Worm (Caenorhabditis elegans): ENCODE results near the gene mec-12.

Gene mec-12

DNA sequence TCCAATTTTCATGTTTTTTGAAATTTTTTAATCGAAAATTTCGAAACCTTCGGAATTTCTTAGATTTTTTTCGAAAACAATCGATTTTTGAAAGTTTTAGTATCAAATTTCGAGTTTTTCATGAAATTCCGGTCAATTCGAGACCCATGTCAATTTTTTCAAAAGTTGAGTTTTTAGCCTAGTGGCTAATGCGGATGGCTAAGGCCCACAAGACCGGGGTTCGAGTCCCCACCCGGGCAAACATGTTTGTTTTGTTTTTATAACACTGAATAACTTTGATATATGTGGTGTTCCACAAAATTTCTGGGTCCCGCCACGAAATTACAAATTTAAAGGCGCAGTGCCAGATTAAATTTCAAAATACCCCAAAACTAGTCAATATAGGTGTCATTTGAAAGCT, 39.6 kb downstream of the mec-12 start:
- no peak for TF ChIP-seq ets-7 (tag; optimal IDR thresholded peaks at IDR 0.05)
- no peak for TF ChIP-seq tbx-11 (GFP tag; IDR thresholded peaks at IDR 0.05)
- TF ChIP-seq tra-4 (tag; optimal IDR thresholded peaks at IDR 0.05), result no peak
- no peak for TF ChIP-seq sea-1 (GFP tag; conservative IDR thresholded peaks at IDR 0.05)
- no peak for TF ChIP-seq ama-1 (optimal IDR thresholded peaks at IDR 0.05)
- TF ChIP-seq tbx-37 (GFP tag; conservative IDR thresholded peaks at IDR 0.05), result no peak
- no peak for TF ChIP-seq scrt-1 (GFP tag; IDR thresholded peaks at IDR 0.05)
- TF ChIP-seq hmg-4 (GFP tag; optimal IDR thresholded peaks at IDR 0.05), result no peak
- TF ChIP-seq B0310.2 (tag; optimal IDR thresholded peaks at IDR 0.05), result no peak
- TF ChIP-seq flt-1 (GFP tag; IDR thresholded peaks at IDR 0.05), result no peak
- no peak for TF ChIP-seq ceh-13 (GFP tag; optimal IDR thresholded peaks at IDR 0.05)

ce11 chrIII:3096091-3096490, 42.9 kb downstream of the mec-12 start:
- TF ChIP-seq pes-1 (GFP tag; IDR thresholded peaks at IDR 0.05) (no peak), B0310.2 (tag; optimal IDR thresholded peaks at IDR 0.05) (no peak)

- TF ChIP-seq hmg-4 (GFP tag; optimal IDR thresholded peaks at IDR 0.05) (no peak), pes-1 (GFP tag; IDR thresholded peaks at IDR 0.05) (no peak), hmbx-1 (tag; optimal IDR thresholded peaks at IDR 0.05) (no peak), ets-7 (tag; optimal IDR thresholded peaks at IDR 0.05) (no peak), ceh-13 (GFP tag; optimal IDR thresholded peaks at IDR 0.05) (no peak), tra-4 (tag; optimal IDR thresholded peaks at IDR 0.05) (no peak), tbx-11 (GFP tag; IDR thresholded peaks at IDR 0.05) (no peak), sea-1 (GFP tag; conservative IDR thresholded peaks at IDR 0.05) (no peak), ama-1 (optimal IDR thresholded peaks at IDR 0.05) (no peak), F13C5.2 (tag; optimal IDR thresholded peaks at IDR 0.05) (no peak), scrt-1 (GFP tag; IDR thresholded peaks at IDR 0.05) (no peak), hnd-1 (tag; optimal IDR thresholded peaks at IDR 0.05) (no peak), B0310.2 (tag; optimal IDR thresholded peaks at IDR 0.05) (no peak), tbx-37 (GFP tag; conservative IDR thresholded peaks at IDR 0.05) (no peak), flt-1 (GFP tag; IDR thresholded peaks at IDR 0.05) (no peak), aly-1 (tag; optimal IDR thresholded peaks at IDR 0.05) (no peak), ceh-36 (tag; optimal IDR thresholded peaks at IDR 0.05) (no peak)
These were observed 44.3 kb downstream of the mec-12 start for ce11 chrIII:3094694-3095093.

DNA sequence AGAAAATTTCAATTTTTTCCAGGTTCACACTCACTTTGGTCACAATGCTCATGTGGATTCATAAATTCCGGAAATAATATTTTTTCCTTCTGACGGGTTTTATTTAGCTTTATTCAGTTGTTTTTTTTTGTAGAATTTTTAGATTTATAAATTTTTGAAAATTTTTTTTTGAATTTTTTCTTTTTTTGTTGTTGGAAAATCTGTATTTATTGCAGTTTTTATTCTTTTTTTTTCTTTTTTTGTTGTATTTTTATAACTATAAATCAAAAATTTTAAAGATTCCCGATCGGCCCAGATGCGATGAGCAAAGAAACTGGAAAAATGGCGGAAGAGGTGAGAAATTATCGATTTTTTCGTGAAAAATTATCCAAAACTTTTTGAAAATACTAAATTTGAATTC, 47.5 kb downstream of the mec-12 start, which contains the start of gene ccep-135:
Gene ccep-135 (plus strand): TSS at position 301 of the 400 bp plus-strand sequence.
- TF ChIP-seq ets-7 (tag; optimal IDR thresholded peaks at IDR 0.05), result no peak
- no peak for TF ChIP-seq ceh-36 (tag; optimal IDR thresholded peaks at IDR 0.05)
- no peak for TF ChIP-seq hmg-4 (GFP tag; optimal IDR thresholded peaks at IDR 0.05)
- TF ChIP-seq hnd-1 (tag; optimal IDR thresholded peaks at IDR 0.05), result no peak
- TF ChIP-seq ama-1 (optimal IDR thresholded peaks at IDR 0.05), result no peak
- no peak for TF ChIP-seq tra-4 (tag; optimal IDR thresholded peaks at IDR 0.05)
- no peak for TF ChIP-seq hmbx-1 (tag; optimal IDR thresholded peaks at IDR 0.05)
- no peak for TF ChIP-seq scrt-1 (GFP tag; IDR thresholded peaks at IDR 0.05)
- no peak for TF ChIP-seq F13C5.2 (tag; optimal IDR thresholded peaks at IDR 0.05)
- no peak for TF ChIP-seq flt-1 (GFP tag; IDR thresholded peaks at IDR 0.05)
- TF ChIP-seq tbx-37 (GFP tag; conservative IDR thresholded peaks at IDR 0.05), result no peak
- no peak for TF ChIP-seq sea-1 (GFP tag; conservative IDR thresholded peaks at IDR 0.05)
- TF ChIP-seq B0310.2 (tag; optimal IDR thresholded peaks at IDR 0.05), result no peak
- TF ChIP-seq tbx-11 (GFP tag; IDR thresholded peaks at IDR 0.05), result no peak
- no peak for TF ChIP-seq aly-1 (tag; optimal IDR thresholded peaks at IDR 0.05)
- no peak for TF ChIP-seq ceh-13 (GFP tag; optimal IDR thresholded peaks at IDR 0.05)
- TF ChIP-seq pes-1 (GFP tag; IDR thresholded peaks at IDR 0.05), result no peak

DNA sequence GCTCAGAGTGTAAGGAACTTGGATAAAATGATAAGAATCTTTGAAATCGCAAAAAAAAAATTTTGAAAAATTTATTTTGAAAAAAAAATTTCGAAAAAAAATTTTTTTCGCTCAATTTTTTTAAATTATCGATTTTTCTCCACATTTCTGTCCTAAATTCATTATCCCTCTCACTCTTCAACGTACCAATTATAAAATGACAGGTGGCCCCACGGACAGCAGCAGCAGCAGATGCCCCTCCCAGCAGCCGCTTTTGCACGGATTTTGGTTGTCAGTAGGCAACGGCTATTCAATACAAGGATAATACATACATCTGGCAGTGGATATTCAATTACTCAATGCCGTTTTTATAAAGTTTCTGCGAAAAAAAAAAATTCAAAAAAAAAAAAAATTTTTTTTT, 52.6 kb downstream of the mec-12 start, which contains the start of gene sft-1:
Gene sft-1 (plus strand): TSS at position 201 of the 400 bp plus-strand sequence.
- TF ChIP-seq pes-1 (GFP tag; IDR thresholded peaks at IDR 0.05), result no peak
- TF ChIP-seq tbx-11 (GFP tag; IDR thresholded peaks at IDR 0.05), result no peak
- no peak for TF ChIP-seq tra-4 (tag; optimal IDR thresholded peaks at IDR 0.05)
- TF ChIP-seq scrt-1 (GFP tag; IDR thresholded peaks at IDR 0.05), result no peak
- no peak for TF ChIP-seq B0310.2 (tag; optimal IDR thresholded peaks at IDR 0.05)
- no peak for TF ChIP-seq flt-1 (GFP tag; IDR thresholded peaks at IDR 0.05)
- no peak for TF ChIP-seq ets-7 (tag; optimal IDR thresholded peaks at IDR 0.05)
- no peak for TF ChIP-seq hmg-4 (GFP tag; optimal IDR thresholded peaks at IDR 0.05)
- no peak for TF ChIP-seq ama-1 (optimal IDR thresholded peaks at IDR 0.05)
- TF ChIP-seq hnd-1 (tag; optimal IDR thresholded peaks at IDR 0.05), result no peak
- no peak for TF ChIP-seq hmbx-1 (tag; optimal IDR thresholded peaks at IDR 0.05)
- no peak for TF ChIP-seq ceh-36 (tag; optimal IDR thresholded peaks at IDR 0.05)
- no peak for TF ChIP-seq sea-1 (GFP tag; conservative IDR thresholded peaks at IDR 0.05)
- TF ChIP-seq ceh-13 (GFP tag; optimal IDR thresholded peaks at IDR 0.05), result no peak
- no peak for TF ChIP-seq aly-1 (tag; optimal IDR thresholded peaks at IDR 0.05)
- TF ChIP-seq F13C5.2 (tag; optimal IDR thresholded peaks at IDR 0.05), result no peak
- no peak for TF ChIP-seq tbx-37 (GFP tag; conservative IDR thresholded peaks at IDR 0.05)
